Worm (Caenorhabditis elegans) whole organism, L3 larva: ENCODE measurements around the gene sur-7.

Experiments
- ama-1 ChIP-seq: fragments of 150-350 bp; optimal IDR thresholded peaks from 2 replicates; lab custom pipeline; 2018
- ceh-9 ChIP-seq: sonication (generic microtip); optimal IDR thresholded peaks from 2 replicates; lab custom pipeline; 2018; ENCODE audit warnings: missing biosample characterization, missing genetic modification characterization
- daf-12 ChIP-seq: fragments of 150-350 bp; optimal IDR thresholded peaks from 2 replicates; lab custom pipeline; 2014; ENCODE audit warnings: missing biosample characterization, missing genetic modification reagents, missing genetic modification characterization
- egl-27 ChIP-seq: sonication (generic microtip); optimal IDR thresholded peaks from 4 replicates; lab custom pipeline; 2017; ENCODE audit warnings: missing biosample characterization, missing genetic modification reagents, missing genetic modification characterization
- nhr-11 ChIP-seq: fragments of 150-350 bp; optimal IDR thresholded peaks from 2 replicates; lab custom pipeline; 2014; ENCODE audit warnings: missing biosample characterization, missing genetic modification characterization
- nhr-12 ChIP-seq: fragments of 150-350 bp; optimal IDR thresholded peaks from 2 replicates; lab custom pipeline; 2014; ENCODE audit warnings: missing biosample characterization, missing genetic modification characterization
- nhr-237 ChIP-seq: fragments of 150-350 bp; optimal IDR thresholded peaks from 2 replicates; lab custom pipeline; 2014; ENCODE audit warnings: missing biosample characterization, missing genetic modification characterization
- nhr-28 ChIP-seq: fragments of 150-350 bp; optimal IDR thresholded peaks from 2 replicates; lab custom pipeline; 2014; ENCODE audit warnings: missing biosample characterization, missing genetic modification characterization
- nhr-77 ChIP-seq: fragments of 150-350 bp; optimal IDR thresholded peaks from 2 replicates; lab custom pipeline; 2014; ENCODE audit warnings: missing biosample characterization, missing genetic modification characterization
- skn-1 ChIP-seq: fragments of 150-350 bp; optimal IDR thresholded peaks from 2 replicates; lab custom pipeline; 2014; ENCODE audit warnings: missing biosample characterization, missing genetic modification characterization
- ztf-11 ChIP-seq: fragments of 150-350 bp; optimal IDR thresholded peaks from 2 replicates; lab custom pipeline; 2014; ENCODE audit warnings: missing biosample characterization, missing genetic modification characterization

DNA sequence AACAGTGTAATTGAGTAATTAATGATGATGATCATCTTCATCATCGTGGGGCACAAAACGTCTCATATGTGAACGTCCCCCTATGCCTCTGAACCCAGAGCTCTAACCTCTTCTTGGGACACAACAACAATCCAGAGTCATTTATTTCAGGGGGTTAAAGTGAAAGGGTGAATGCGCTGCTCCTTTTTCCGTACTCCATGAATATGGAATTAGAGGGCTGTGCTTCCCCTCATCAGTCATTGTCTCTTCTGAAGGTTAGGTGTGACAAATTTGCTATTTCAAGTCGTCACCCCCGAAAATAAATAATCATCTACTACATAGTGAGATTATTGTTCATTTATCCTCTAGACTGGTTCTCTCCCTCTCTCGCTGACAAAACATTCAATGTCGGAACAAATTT, 25.9 kb downstream of the sur-7 start:
- TF ChIP-seq egl-27 (tag; lab: Kevin White, UChicago) (no peak), nhr-77 (tag; lab: Kevin White, UChicago) (no peak), ceh-9 (tag; lab: Kevin White, UChicago) (no peak), nhr-28 (no peak), nhr-11 (tag; lab: Kevin White, UChicago) (no peak), skn-1 (no peak), nhr-237 (no peak), nhr-12 (tag; lab: Kevin White, UChicago) (no peak), daf-12 (tag; lab: Kevin White, UChicago) (no peak), ama-1 (lab: Kevin White, UChicago) (no peak), ztf-11 (tag; lab: Kevin White, UChicago) (no peak)
